Worm (Caenorhabditis elegans) whole organism, L2 larva: ENCODE measurements around the gene math-49.

Source experiments
- ama-1 ChIP-seq: fragments of 150-350 bp; optimal IDR thresholded peaks from 2 replicates; lab custom pipeline; 2018; ENCODE audit warnings: inconsistent platforms
- lin-39 ChIP-seq: fragments of 150-350 bp; optimal IDR thresholded peaks from 2 replicates; lab custom pipeline; 2014; ENCODE audit warnings: missing biosample characterization, missing genetic modification reagents, missing genetic modification characterization
- nhr-11 ChIP-seq: fragments of 150-350 bp; optimal IDR thresholded peaks from 2 replicates; lab custom pipeline; 2014; ENCODE audit warnings: missing biosample characterization, missing genetic modification characterization
- nhr-12 ChIP-seq: fragments of 150-350 bp; optimal IDR thresholded peaks from 2 replicates; lab custom pipeline; 2014; ENCODE audit warnings: missing biosample characterization, missing genetic modification characterization
- nhr-237 ChIP-seq: fragments of 150-350 bp; optimal IDR thresholded peaks from 2 replicates; lab custom pipeline; 2014; ENCODE audit warnings: missing biosample characterization, missing genetic modification characterization

DNA sequence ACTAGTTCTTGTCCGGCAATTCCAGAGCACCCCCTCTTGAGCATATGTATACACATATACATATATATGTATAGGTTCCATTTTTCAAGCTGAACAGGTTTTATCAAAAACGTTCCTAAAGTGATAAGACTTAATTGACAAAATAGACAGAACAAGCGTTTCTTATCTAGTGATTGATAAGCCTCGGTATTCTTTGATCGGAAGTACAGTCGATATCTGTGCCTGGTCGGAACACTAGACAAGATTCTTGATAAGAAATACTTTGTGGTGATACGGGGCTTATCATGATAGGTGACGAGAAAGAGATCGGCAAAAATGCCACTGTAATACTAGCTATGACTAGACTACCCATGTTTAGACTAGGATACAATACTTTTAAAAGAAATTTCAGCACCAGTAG lies 6.3 kb downstream of the math-49 start:
- TF ChIP-seq nhr-237 (no peak), ama-1 (lab: Kevin White, UChicago) (no peak), lin-39 (tag; lab: Kevin White, UChicago) (no peak), nhr-11 (tag; lab: Kevin White, UChicago) (no peak), nhr-12 (no peak)
